Worm (Caenorhabditis elegans) whole organism, L2 larva: ENCODE results near the gene T05H10.8.

Experiments
- C34F6.9 ChIP-seq: fragments of 150-350 bp; optimal IDR thresholded peaks from 2 replicates; lab custom pipeline; 2014; ENCODE audit warnings: missing biosample characterization, missing genetic modification characterization
- Y55F3AM.14 ChIP-seq: fragments of 200-800 bp; sonication (Bioruptor generic); optimal IDR thresholded peaks from 2 replicates; lab custom pipeline; 2018; ENCODE audit warnings: mild to moderate bottlenecking, missing genetic modification characterization, missing compliant biosample characterization
- ZK546.5 ChIP-seq: sonication (generic microtip); optimal IDR thresholded peaks from 2 replicates; lab custom pipeline; 2017; ENCODE audit warnings: missing biosample characterization, missing genetic modification characterization
- alr-1 ChIP-seq: fragments of 150-350 bp; optimal IDR thresholded peaks from 2 replicates; lab custom pipeline; 2014; ENCODE audit warnings: missing biosample characterization, missing genetic modification characterization
- aly-2 ChIP-seq: fragments of 150-350 bp; optimal IDR thresholded peaks from 2 replicates; lab custom pipeline; 2014; ENCODE audit warnings: missing biosample characterization, missing genetic modification characterization
- blmp-1 ChIP-seq: sonication (generic microtip); optimal IDR thresholded peaks from 2 replicates; lab custom pipeline; 2017; ENCODE audit warnings: missing genetic modification characterization, mild to moderate bottlenecking, missing compliant biosample characterization, antibody characterized with exemption, moderate library complexity; ENCODE audit not compliant: insufficient read depth
- ceh-16 ChIP-seq: fragments of 150-350 bp; optimal IDR thresholded peaks from 2 replicates; lab custom pipeline; 2014; ENCODE audit warnings: missing biosample characterization, missing genetic modification characterization
- ceh-82 ChIP-seq: fragments of 150-350 bp; optimal IDR thresholded peaks from 2 replicates; lab custom pipeline; 2014; ENCODE audit warnings: missing biosample characterization, missing genetic modification characterization
- crh-2 ChIP-seq: sonication (generic microtip); optimal IDR thresholded peaks from 2 replicates; lab custom pipeline; 2017; ENCODE audit warnings: missing biosample characterization, missing genetic modification characterization
- egl-27 ChIP-seq: sonication (generic microtip); optimal IDR thresholded peaks from 3 replicates; lab custom pipeline; 2017; ENCODE audit warnings: missing biosample characterization, missing genetic modification reagents, missing genetic modification characterization
- elt-1 ChIP-seq: fragments of 150-350 bp; optimal IDR thresholded peaks from 2 replicates; lab custom pipeline; 2014; ENCODE audit warnings: missing biosample characterization, missing genetic modification characterization
- elt-3 ChIP-seq: sonication (generic microtip); optimal IDR thresholded peaks from 2 replicates; lab custom pipeline; 2017; ENCODE audit warnings: missing biosample characterization, missing genetic modification characterization
- fos-1 ChIP-seq: fragments of 150-350 bp; optimal IDR thresholded peaks from 2 replicates; lab custom pipeline; 2014; ENCODE audit warnings: missing biosample characterization, missing genetic modification characterization
- gmeb-1 ChIP-seq: fragments of 150-350 bp; optimal IDR thresholded peaks from 2 replicates; lab custom pipeline; 2014; ENCODE audit warnings: missing biosample characterization, missing genetic modification characterization
- lin-11 ChIP-seq: fragments of 150-350 bp; sonication (generic microtip); optimal IDR thresholded peaks from 2 replicates; lab custom pipeline; 2014; ENCODE audit warnings: missing biosample characterization, missing genetic modification characterization, inconsistent platforms, mixed read lengths
- lin-13 ChIP-seq: fragments of 150-350 bp; optimal IDR thresholded peaks from 2 replicates; lab custom pipeline; 2014; ENCODE audit warnings: missing biosample characterization, missing genetic modification reagents, missing genetic modification characterization
- lsy-2 ChIP-seq, 2 experiments: fragments of 150-350 bp in 1 of 2; sonication (generic microtip) in 1 of 2; optimal IDR thresholded peaks; 2 replicates each; lab custom pipeline; 2014 to 2017; ENCODE audit warnings: missing biosample characterization in 2 of 2, missing genetic modification characterization in 2 of 2
- mab-5 ChIP-seq: fragments of 150-350 bp; optimal IDR thresholded peaks from 2 replicates; lab custom pipeline; 2014; ENCODE audit warnings: missing biosample characterization, missing genetic modification characterization
- mbf-1 ChIP-seq: sonication (generic microtip); optimal IDR thresholded peaks from 2 replicates; lab custom pipeline; 2017; ENCODE audit warnings: missing biosample characterization, missing genetic modification characterization
- nhr-10 ChIP-seq: sonication (generic microtip); optimal IDR thresholded peaks from 2 replicates; lab custom pipeline; 2017; ENCODE audit warnings: missing biosample characterization, missing genetic modification characterization
- nhr-12 ChIP-seq: fragments of 150-350 bp; optimal IDR thresholded peaks from 2 replicates; lab custom pipeline; 2014; ENCODE audit warnings: missing biosample characterization, missing genetic modification characterization
- nhr-129 ChIP-seq: fragments of 150-350 bp; optimal IDR thresholded peaks from 2 replicates; lab custom pipeline; 2014; ENCODE audit warnings: missing biosample characterization, missing genetic modification characterization
- nhr-21 ChIP-seq: fragments of 150-350 bp; optimal IDR thresholded peaks from 2 replicates; lab custom pipeline; 2014; ENCODE audit warnings: missing biosample characterization, missing genetic modification characterization
- nhr-23 ChIP-seq: fragments of 150-350 bp; optimal IDR thresholded peaks from 2 replicates; lab custom pipeline; 2014; ENCODE audit warnings: missing biosample characterization, missing genetic modification reagents, missing genetic modification characterization
- nhr-237 ChIP-seq: fragments of 150-350 bp; optimal IDR thresholded peaks from 2 replicates; lab custom pipeline; 2014; ENCODE audit warnings: missing biosample characterization, missing genetic modification characterization
- nhr-25 ChIP-seq: fragments of 150-350 bp; sonication (generic microtip); optimal IDR thresholded peaks from 3 replicates; lab custom pipeline; 2014; ENCODE audit warnings: missing biosample characterization, missing genetic modification characterization
- nhr-77 ChIP-seq: fragments of 150-350 bp; optimal IDR thresholded peaks from 2 replicates; lab custom pipeline; 2014; ENCODE audit warnings: missing biosample characterization, missing genetic modification characterization
- peb-1 ChIP-seq: fragments of 150-350 bp; optimal IDR thresholded peaks from 2 replicates; lab custom pipeline; 2014; ENCODE audit warnings: missing biosample characterization, missing genetic modification characterization
- sem-4 ChIP-seq: fragments of 150-350 bp; optimal IDR thresholded peaks from 2 replicates; lab custom pipeline; 2014; ENCODE audit warnings: missing biosample characterization, missing genetic modification reagents, missing genetic modification characterization
- skn-1 ChIP-seq: sonication (generic microtip); optimal IDR thresholded peaks from 2 replicates; lab custom pipeline; 2017; ENCODE audit warnings: missing biosample characterization, missing genetic modification characterization
- sma-3 ChIP-seq: sonication (generic microtip); optimal IDR thresholded peaks from 2 replicates; lab custom pipeline; 2016; ENCODE audit warnings: missing genetic modification reagents, missing genetic modification characterization, missing compliant biosample characterization
- sma-9 ChIP-seq, 2 experiments: fragments of 150-350 bp in 1 of 2; sonication (generic microtip) in 1 of 2; optimal IDR thresholded peaks; 2 replicates each; lab custom pipeline; 2014 to 2016; ENCODE audit warnings: missing genetic modification characterization in 2 of 2, mild to moderate bottlenecking in 1 of 2, missing biosample characterization in 1 of 2, missing compliant biosample characterization in 1 of 2, missing genetic modification reagents in 1 of 2, moderate library complexity in 1 of 2
- snpc-4 ChIP-seq: fragments of 150-350 bp; optimal IDR thresholded peaks from 2 replicates; lab custom pipeline; 2014; ENCODE audit warnings: missing biosample characterization, missing genetic modification characterization
- unc-55 ChIP-seq: fragments of 150-350 bp; sonication (generic microtip); optimal IDR thresholded peaks from 3 replicates; lab custom pipeline; 2014; ENCODE audit warnings: missing biosample characterization, missing genetic modification reagents, missing genetic modification characterization
- unc-62 ChIP-seq: fragments of 150-350 bp; optimal IDR thresholded peaks from 2 replicates; lab custom pipeline; 2014; ENCODE audit warnings: missing biosample characterization, missing genetic modification reagents, missing genetic modification characterization
- ztf-1 ChIP-seq: fragments of 200-800 bp; sonication (Bioruptor generic); conservative IDR thresholded peaks from 2 replicates; pipeline ENCODE4 v1.3.6; 2022; ENCODE audit warnings: missing genetic modification characterization, missing compliant biosample characterization
- ztf-11 ChIP-seq: sonication (generic microtip); optimal IDR thresholded peaks from 2 replicates; lab custom pipeline; 2017; ENCODE audit warnings: missing biosample characterization, missing genetic modification characterization
- ztf-4 ChIP-seq: fragments of 150-350 bp; optimal IDR thresholded peaks from 2 replicates; lab custom pipeline; 2014; ENCODE audit warnings: missing biosample characterization, missing genetic modification characterization

Gene T05H10.8

DNA sequence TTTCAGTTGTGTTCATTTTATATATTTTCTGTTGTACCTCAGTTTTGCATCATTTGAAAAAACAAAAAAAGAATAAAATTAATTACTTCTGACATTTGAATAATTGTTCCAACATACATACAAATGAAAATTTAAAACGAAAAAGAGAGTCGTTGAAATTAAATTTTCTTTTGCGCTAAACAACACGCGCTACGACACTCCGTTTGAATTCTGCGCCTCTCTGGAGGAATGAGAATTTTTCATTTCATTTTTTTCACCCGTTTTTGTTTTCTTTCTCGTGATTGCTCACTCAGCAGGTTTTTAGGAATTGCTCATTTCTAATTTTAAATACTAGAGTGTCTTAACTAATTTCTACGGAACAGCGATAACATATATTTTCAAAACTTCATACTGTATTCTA lies 17.2 kb upstream of the T05H10.8 start:
- TF ChIP-seq skn-1 (tag; lab: Kevin White, UChicago): no peak
- peak; percentile 38 for TF ChIP-seq nhr-129 (tag; lab: Kevin White, UChicago)
- TF ChIP-seq nhr-10 (tag; lab: Kevin White, UChicago): no peak
- TF ChIP-seq ceh-16: no peak
- TF ChIP-seq nhr-77 (tag; lab: Kevin White, UChicago): no peak
- TF ChIP-seq ceh-82 (tag; lab: Kevin White, UChicago): no peak
- TF ChIP-seq unc-62 (GFP tag; lab: Kevin White, UChicago): no peak
- TF ChIP-seq sma-9 (GFP tag; optimal IDR thresholded peaks at IDR 0.05; lab: Kevin White, UChicago): no peak
- no peak for TF ChIP-seq sma-9 (tag; optimal IDR thresholded peaks at IDR 0.05; lab: Kevin White, UChicago)
- no peak for TF ChIP-seq aly-2 (tag; lab: Kevin White, UChicago)
- TF ChIP-seq egl-27: no peak
- TF ChIP-seq peb-1: no peak
- TF ChIP-seq nhr-237 (tag; lab: Kevin White, UChicago): no peak
- no peak for TF ChIP-seq ztf-4
- TF ChIP-seq snpc-4 (tag; lab: Kevin White, UChicago): no peak
- no peak for TF ChIP-seq fos-1
- TF ChIP-seq blmp-1 (tag; lab: Kevin White, UChicago): no peak
- TF ChIP-seq ztf-1 (GFP tag; lab: Robert Waterston, UW): no peak
- TF ChIP-seq Y55F3AM.14 (GFP tag; lab: Kevin White, UChicago): no peak
- peak in 1 of 2 experiments; percentile 69 for TF ChIP-seq lsy-2 (tag; optimal IDR thresholded peaks at IDR 0.05; lab: Kevin White, UChicago)
- TF ChIP-seq elt-3 (tag; lab: Kevin White, UChicago): no peak
- no peak for TF ChIP-seq ztf-11 (tag; lab: Kevin White, UChicago)
- TF ChIP-seq mbf-1 (tag; lab: Kevin White, UChicago): no peak
- TF ChIP-seq sma-3 (GFP tag; lab: Kevin White, UChicago): no peak
- TF ChIP-seq alr-1 (tag; lab: Kevin White, UChicago): no peak
- no peak for TF ChIP-seq nhr-23 (tag; lab: Kevin White, UChicago)
- TF ChIP-seq C34F6.9: peak; percentile 66
- TF ChIP-seq elt-1 (tag; lab: Kevin White, UChicago): no peak
- TF ChIP-seq gmeb-1 (tag; lab: Kevin White, UChicago): no peak
- TF ChIP-seq sem-4 (tag; lab: Kevin White, UChicago): no peak
- TF ChIP-seq ZK546.5 (tag; lab: Kevin White, UChicago): no peak
- no peak for TF ChIP-seq mab-5
- TF ChIP-seq lin-13 (GFP tag; lab: Kevin White, UChicago): peak; percentile 34
- no peak for TF ChIP-seq nhr-21 (tag; lab: Kevin White, UChicago)
- TF ChIP-seq nhr-25 (tag; lab: Kevin White, UChicago): no peak
- TF ChIP-seq unc-55 (GFP tag; lab: Kevin White, UChicago): peak; percentile 67
- no peak for TF ChIP-seq crh-2
- no peak for TF ChIP-seq lin-11

DNA sequence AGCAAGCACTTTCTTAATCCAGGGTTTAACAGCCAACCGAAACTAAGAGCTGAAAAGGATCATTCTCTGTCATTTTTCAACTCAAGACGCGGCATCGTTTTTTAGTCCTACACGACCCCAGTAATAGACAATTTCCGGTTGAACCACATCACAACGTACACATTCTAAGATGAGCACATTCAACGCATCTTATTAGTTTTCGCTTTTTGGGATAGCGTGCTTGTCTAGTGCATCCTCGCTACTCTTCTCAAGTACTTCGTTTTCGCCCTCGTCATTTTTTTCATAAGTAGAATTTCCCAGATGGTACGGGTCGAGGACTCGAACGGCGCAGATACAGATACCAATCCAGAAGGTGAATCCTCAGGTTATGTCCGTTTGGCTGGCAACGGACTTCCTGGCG lies 16.6 kb upstream of the T05H10.8 start, which contains the start of gene T05H10.1:
TSS of gene T05H10.1 (plus strand) at position 301 of the 400 bp plus-strand sequence.
- TF ChIP-seq nhr-77 (tag; lab: Kevin White, UChicago): no peak
- TF ChIP-seq mab-5: no peak

DNA sequence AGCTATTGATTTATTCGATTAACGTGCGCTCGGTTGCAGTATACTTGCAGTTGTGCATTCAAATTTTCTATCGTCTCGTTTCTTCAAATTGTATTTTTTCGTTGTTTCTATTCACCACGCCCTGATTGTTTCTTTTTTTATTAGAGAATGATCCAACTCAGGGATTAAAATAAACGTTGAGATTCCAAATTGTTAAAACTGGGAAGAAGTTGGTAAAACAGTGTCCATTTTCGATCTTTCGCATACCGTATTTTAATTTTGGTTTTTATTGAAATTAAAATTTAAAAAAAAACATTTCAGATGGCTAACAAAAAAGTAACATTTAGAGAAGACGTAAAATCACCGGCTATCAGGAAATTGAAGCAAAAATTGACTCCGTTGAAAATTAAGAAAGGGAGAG lies 11.6 kb upstream of the T05H10.8 start, which contains the start of gene apn-1:
TSS of gene apn-1 (plus strand) at position 301 of the 400 bp plus-strand sequence.
- TF ChIP-seq alr-1 (tag; lab: Kevin White, UChicago): no peak
- TF ChIP-seq ztf-1 (GFP tag; lab: Robert Waterston, UW): no peak
- TF ChIP-seq ztf-4: no peak
- no peak for TF ChIP-seq fos-1

ce11 chrII:8050477-8050876 lies 8.4 kb upstream of the T05H10.8 start, which contains the start of gene mtre-1:
mtre-1 (minus strand) TSS chrII:8050577.
- no peak for TF ChIP-seq lsy-2 (tag; optimal IDR thresholded peaks at IDR 0.05; lab: Kevin White, UChicago)
- TF ChIP-seq ztf-1 (GFP tag; lab: Robert Waterston, UW): no peak
- TF ChIP-seq nhr-21 (tag; lab: Kevin White, UChicago): no peak
- no peak for TF ChIP-seq egl-27
- TF ChIP-seq sma-3 (GFP tag; lab: Kevin White, UChicago): no peak
- TF ChIP-seq ZK546.5 (tag; lab: Kevin White, UChicago): no peak
- TF ChIP-seq ztf-4: no peak
- TF ChIP-seq elt-1 (tag; lab: Kevin White, UChicago): no peak
- TF ChIP-seq nhr-12 (tag; lab: Kevin White, UChicago): no peak
- no peak for TF ChIP-seq lin-11
